Fruit fly (Drosophila melanogaster): Measurements from ENCODE around the gene CG13689.
A peak's percentile ranks its signal among the peaks of the same experiment; 100 is the strongest.

CG13689 gene

dm6 chr2L:574226-574625, 28.4 kb upstream of the CG13689 start, which contains the start of the genes Ipk2 and cold (continued):
- TF ChIP-seq Usf (GFP tag; optimal IDR thresholded peaks at IDR 0.05) (peak; percentile 65), CG11085 (GFP tag; IDR thresholded peaks at IDR 0.05) (peak; percentile 67), CG4404 (GFP tag; IDR thresholded peaks at IDR 0.05) (peak; percentile 80), Mes4 (GFP tag; optimal IDR thresholded peaks at IDR 0.05) (peak; percentile 48), CG9215 (GFP tag; IDR thresholded peaks at IDR 0.05) (peak; percentile 80), emc (GFP tag; optimal IDR thresholded peaks at IDR 0.05) (no peak), Rfx (GFP tag; IDR thresholded peaks at IDR 0.05) (peak; percentile 90), Spps (tag; optimal IDR thresholded peaks at IDR 0.05) (peak; percentile 29), da (GFP tag; optimal IDR thresholded peaks at IDR 0.05) (peak; percentile 37), CG11504 (tag; optimal IDR thresholded peaks at IDR 0.05) (peak; percentile 92), fd64A (GFP tag; optimal IDR thresholded peaks at IDR 0.05) (no peak), CG2202 (tag; optimal IDR thresholded peaks at IDR 0.05) (peak; percentile 43), jumu (GFP tag; optimal IDR thresholded peaks at IDR 0.05) (peak; percentile 79), Awh (GFP tag; IDR thresholded peaks at IDR 0.05) (no peak), E2f1 (GFP tag; IDR thresholded peaks at IDR 0.05) (peak; percentile 75), B-H1 (GFP tag; IDR thresholded peaks at IDR 0.05) (peak; percentile 56), Dad (GFP tag; optimal IDR thresholded peaks at IDR 0.05) (peak; percentile 64), Xrp1 (GFP tag; IDR thresholded peaks at IDR 0.05) (peak; percentile 80), caup (GFP tag; optimal IDR thresholded peaks at IDR 0.05; ENCODE audit: severe bottlenecking) (peak; percentile 87), sob (GFP tag; IDR thresholded peaks at IDR 0.05) (peak; percentile 86; the same call in 1 of the 2 replicates), ken (GFP tag; IDR thresholded peaks at IDR 0.05) (peak; percentile 72), Bteb2 (GFP tag; optimal IDR thresholded peaks at IDR 0.05) (peak; percentile 87), HLH4C (GFP tag; IDR thresholded peaks at IDR 0.05; ENCODE audit: partially characterized antibody) (no peak; the same call in 2 of the 3 replicates), CG6689 (GFP tag; IDR thresholded peaks at IDR 0.05) (peak; percentile 74), lbe (GFP tag; optimal IDR thresholded peaks at IDR 0.05) (peak; percentile 80), CG9876 (GFP tag; optimal IDR thresholded peaks at IDR 0.05) (peak; percentile 63), Hand (GFP tag; optimal IDR thresholded peaks at IDR 0.05) (peak; percentile 48), Med (GFP tag) (peak; percentile 97), Sry-δ (GFP tag; optimal IDR thresholded peaks at IDR 0.05) (peak; percentile 52), BtbVII (GFP tag; optimal IDR thresholded peaks at IDR 0.05) (peak; percentile 67), CG6654 (GFP tag; optimal IDR thresholded peaks at IDR 0.05) (peak; percentile 49), knrl (GFP tag; IDR thresholded peaks at IDR 0.05; ENCODE audit: partially characterized antibody) (peak; percentile 41; the same call in 1 of the 3 replicates), abd-A (tag; optimal IDR thresholded peaks at IDR 0.05) (no peak), odd (GFP tag; optimal IDR thresholded peaks at IDR 0.05) (no peak), CG15479 (GFP tag; optimal IDR thresholded peaks at IDR 0.05) (no peak), CG10565 (GFP tag; optimal IDR thresholded peaks at IDR 0.05) (peak; percentile 51), al (GFP tag; IDR thresholded peaks at IDR 0.05) (peak; percentile 72), ttk (GFP tag; IDR thresholded peaks at IDR 0.05) (peak; percentile 51; the same call in 1 of the 2 replicates), CG7963 (GFP tag; IDR thresholded peaks at IDR 0.05; ENCODE audit: partially characterized antibody) (no peak), slbo (GFP tag; IDR thresholded peaks at IDR 0.05) (peak; percentile 88), sc (optimal IDR thresholded peaks at IDR 0.05) (no peak), sc (GFP tag; optimal IDR thresholded peaks at IDR 0.05) (peak; percentile 42), CG14014 (GFP tag; IDR thresholded peaks at IDR 0.05) (peak; percentile 63; the same call in 1 of the 2 replicates), CG2875 (GFP tag; optimal IDR thresholded peaks at IDR 0.05) (peak; percentile 24), CG12391 (tag; optimal IDR thresholded peaks at IDR 0.05) (peak; percentile 84), MESR4 (GFP tag; optimal IDR thresholded peaks at IDR 0.05) (peak; percentile 45), row (GFP tag; IDR thresholded peaks at IDR 0.05) (peak; percentile 95), scrt (GFP tag; optimal IDR thresholded peaks at IDR 0.05) (peak; percentile 97), corto (GFP tag; optimal IDR thresholded peaks at IDR 0.05) (no peak), phol (tag; optimal IDR thresholded peaks at IDR 0.05) (peak; percentile 88), CG16863 (GFP tag; optimal IDR thresholded peaks at IDR 0.05) (peak; percentile 64)

Data from whole organism, embryonic.